Fruit fly (Drosophila melanogaster) S2 (cell line): Measurements from ENCODE around the gene CG34134.

Experiments used
- CG8478 ChIP-seq: fragments of >200 bp; optimal IDR thresholded peaks from 2 replicates; lab custom pipeline; 2018
- CTCF ChIP-seq, 2 experiments: fragments of >200 bp; optimal IDR thresholded peaks; 2 replicates each; lab custom pipeline; 2018

DNA sequence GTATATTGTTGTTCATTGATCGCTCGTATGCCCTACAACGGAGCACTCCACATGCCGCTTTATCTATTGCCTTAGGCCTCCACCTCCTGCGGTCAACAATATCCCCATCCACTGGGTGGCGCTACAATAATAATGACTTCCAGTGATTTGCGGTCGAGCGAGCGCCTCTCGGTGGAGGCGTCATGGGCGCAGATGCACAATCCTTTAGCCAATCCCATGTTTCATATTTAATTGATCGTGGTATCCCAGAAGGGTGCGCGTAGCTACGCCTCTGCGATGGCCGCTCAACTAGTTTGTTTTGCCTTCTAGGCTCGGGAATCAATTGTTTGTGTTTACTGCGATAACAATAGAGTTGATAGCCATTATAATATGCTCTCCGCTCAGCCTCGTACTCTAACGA lies 38.6 kb upstream of the CG34134 start:
- TF ChIP-seq CG8478 (lab: Kevin White, UChicago) (no peak), CTCF (optimal IDR thresholded peaks at IDR 0.05; lab: Kevin White, UChicago) (no peak)
